Worm (Caenorhabditis elegans) whole organism, young adult: ENCODE results near the gene ZK792.5.

Experiments
- B0035.1 ChIP-seq: sonication (generic microtip); optimal IDR thresholded peaks from 2 replicates; lab custom pipeline; 2016; ENCODE audit warnings: missing genetic modification characterization, mild to moderate bottlenecking, missing compliant biosample characterization, missing genotype, missing genetic modification reagents
- C06A6.2 ChIP-seq: fragments of 200-800 bp; sonication (Bioruptor generic); conservative IDR thresholded peaks from 2 replicates; pipeline ENCODE4 v1.3.6; 2022; ENCODE audit warnings: missing genetic modification characterization, missing compliant biosample characterization
- F10E7.11 ChIP-seq: sonication (generic microtip); optimal IDR thresholded peaks from 2 replicates; lab custom pipeline; 2017; ENCODE audit warnings: mild to moderate bottlenecking, missing genetic modification characterization, moderate library complexity, missing compliant biosample characterization
- F22D6.2 ChIP-seq: sonication (generic microtip); optimal IDR thresholded peaks from 2 replicates; lab custom pipeline; 2016; ENCODE audit warnings: mild to moderate bottlenecking, missing genetic modification characterization, missing compliant biosample characterization
- F33H1.4 ChIP-seq: fragments of 200-800 bp; sonication (Bioruptor generic); IDR thresholded peaks from 2 replicates; pipeline ENCODE4 v1.3.6; 2022; ENCODE audit warnings: missing genetic modification reagents, missing genetic modification characterization, missing compliant biosample characterization
- F55B11.4 ChIP-seq: sonication (generic microtip); optimal IDR thresholded peaks from 2 replicates; lab custom pipeline; 2016; ENCODE audit warnings: missing compliant biosample characterization, missing genetic modification characterization, borderline replicate concordance; ENCODE audit not compliant: insufficient read depth
- F57A8.1 ChIP-seq: fragments of 200-800 bp; sonication (Bioruptor generic); optimal IDR thresholded peaks from 2 replicates; lab custom pipeline; 2018; ENCODE audit warnings: mild to moderate bottlenecking, missing genetic modification characterization, moderate library complexity, missing compliant biosample characterization
- K11D2.4 ChIP-seq: fragments of 200-800 bp; sonication (Bioruptor generic); IDR thresholded peaks from 2 replicates; pipeline ENCODE4 v1.3.6; 2022; ENCODE audit warnings: missing genetic modification reagents, missing genetic modification characterization, missing compliant biosample characterization
- T26A5.8 ChIP-seq: sonication (generic microtip); optimal IDR thresholded peaks from 2 replicates; lab custom pipeline; 2016; ENCODE audit warnings: missing genetic modification characterization, missing compliant biosample characterization
- Y53G8AR.9 ChIP-seq: fragments of 200-800 bp; sonication (Bioruptor generic); conservative IDR thresholded peaks from 2 replicates; pipeline ENCODE4 v1.3.6; 2022; ENCODE audit warnings: missing genetic modification reagents, missing genetic modification characterization, missing compliant biosample characterization
- Y79H2A.3 ChIP-seq: fragments of 200-800 bp; sonication (Bioruptor generic); conservative IDR thresholded peaks from 2 replicates; pipeline ENCODE4 v1.3.6; 2022; ENCODE audit warnings: missing genetic modification reagents, missing genetic modification characterization, missing compliant biosample characterization
- akir-1 ChIP-seq: fragments of 200-800 bp; sonication (Bioruptor generic); optimal IDR thresholded peaks from 2 replicates; lab custom pipeline; 2018; ENCODE audit warnings: mild to moderate bottlenecking, missing genetic modification characterization, moderate library complexity, missing compliant biosample characterization
- aptf-2 ChIP-seq: fragments of 200-800 bp; sonication (Bioruptor generic); conservative IDR thresholded peaks from 2 replicates; pipeline ENCODE4 v1.3.6; 2022; ENCODE audit warnings: missing genetic modification reagents, missing genetic modification characterization, missing compliant biosample characterization
- aptf-3 ChIP-seq: fragments of 200-800 bp; sonication (Bioruptor generic); IDR thresholded peaks from 2 replicates; pipeline ENCODE4 v1.3.6; 2022; ENCODE audit warnings: missing genetic modification characterization, missing compliant biosample characterization
- bed-2 ChIP-seq: fragments of 200-800 bp; sonication (Bioruptor generic); IDR thresholded peaks from 2 replicates; pipeline ENCODE4 v1.3.6; 2022; ENCODE audit warnings: missing genetic modification reagents, missing genetic modification characterization, missing compliant biosample characterization
- ccch-3 ChIP-seq: fragments of 200-800 bp; sonication (Bioruptor generic); optimal IDR thresholded peaks from 2 replicates; lab custom pipeline; 2018; ENCODE audit warnings: mild to moderate bottlenecking, missing genetic modification characterization, missing compliant biosample characterization
- ceh-27 ChIP-seq: fragments of 200-800 bp; sonication (Bioruptor generic); optimal IDR thresholded peaks from 2 replicates; lab custom pipeline; 2018; ENCODE audit warnings: mild to moderate bottlenecking, missing genetic modification characterization, moderate library complexity, missing compliant biosample characterization
- ceh-58 ChIP-seq: fragments of 200-800 bp; sonication (Bioruptor generic); IDR thresholded peaks from 2 replicates; pipeline ENCODE4 v1.3.6; 2022; ENCODE audit warnings: missing genetic modification characterization, missing compliant biosample characterization
- ceh-79 ChIP-seq: sonication (generic microtip); optimal IDR thresholded peaks from 2 replicates; lab custom pipeline; 2017; ENCODE audit warnings: mild to moderate bottlenecking, missing genetic modification characterization, missing compliant biosample characterization
- die-1 ChIP-seq: sonication (generic microtip); optimal IDR thresholded peaks from 2 replicates; lab custom pipeline; 2016; ENCODE audit warnings: missing genotype, mild to moderate bottlenecking, missing genetic modification characterization, missing compliant biosample characterization
- dox-1 ChIP-seq: fragments of 200-800 bp; sonication (Bioruptor generic); IDR thresholded peaks from 2 replicates; pipeline ENCODE4 v1.3.6; 2022; ENCODE audit warnings: missing genetic modification reagents, missing genetic modification characterization, missing compliant biosample characterization
- egrh-3 ChIP-seq: fragments of 200-800 bp; sonication (Bioruptor generic); IDR thresholded peaks from 2 replicates; pipeline ENCODE4 v1.3.6; 2022; ENCODE audit warnings: missing genetic modification reagents, missing genetic modification characterization, missing compliant biosample characterization
- fkh-3 ChIP-seq: sonication (generic microtip); optimal IDR thresholded peaks from 2 replicates; lab custom pipeline; 2016; ENCODE audit warnings: mild to moderate bottlenecking, missing genetic modification characterization, missing compliant biosample characterization
- gei-17 ChIP-seq: fragments of 200-800 bp; sonication (Bioruptor generic); optimal IDR thresholded peaks from 2 replicates; lab custom pipeline; 2018; ENCODE audit warnings: mild to moderate bottlenecking, missing genetic modification characterization, missing compliant biosample characterization
- him-1 ChIP-seq: sonication (generic microtip); optimal IDR thresholded peaks from 2 replicates; lab custom pipeline; 2016; ENCODE audit warnings: missing genotype, missing genetic modification reagents, missing genetic modification characterization, missing compliant biosample characterization
- hlh-26 ChIP-seq: fragments of 200-800 bp; sonication (Bioruptor generic); conservative IDR thresholded peaks from 2 replicates; pipeline ENCODE4 v1.3.6; 2022; ENCODE audit warnings: missing genetic modification reagents, missing genetic modification characterization, missing compliant biosample characterization
- hsf-1 ChIP-seq: fragments of 200-800 bp; sonication (Bioruptor generic); IDR thresholded peaks from 2 replicates; pipeline ENCODE4 v1.3.6; 2022; ENCODE audit warnings: missing genetic modification reagents, missing genetic modification characterization, missing compliant biosample characterization
- lag-1 ChIP-seq: fragments of 200-800 bp; sonication (Bioruptor generic); IDR thresholded peaks from 2 replicates; pipeline ENCODE4 v1.3.6; 2022; ENCODE audit warnings: missing genetic modification reagents, missing genetic modification characterization, missing compliant biosample characterization
- lin-26 ChIP-seq: fragments of 200-800 bp; sonication (Bioruptor generic); IDR thresholded peaks from 2 replicates; pipeline ENCODE4 v1.3.6; 2022; ENCODE audit warnings: missing genetic modification reagents, missing genetic modification characterization, missing compliant biosample characterization
- lir-1 ChIP-seq: fragments of 200-800 bp; sonication (Bioruptor generic); conservative IDR thresholded peaks from 2 replicates; pipeline ENCODE4 v1.3.6; 2022; ENCODE audit warnings: missing genetic modification reagents, missing genetic modification characterization, missing compliant biosample characterization
- lsy-27 ChIP-seq: sonication (generic microtip); optimal IDR thresholded peaks from 2 replicates; lab custom pipeline; 2017; ENCODE audit warnings: missing genetic modification characterization, mild to moderate bottlenecking, missing compliant biosample characterization, antibody characterized with exemption, missing genotype, borderline replicate concordance; ENCODE audit not compliant: insufficient read depth
- mxl-1 ChIP-seq: sonication (generic microtip); optimal IDR thresholded peaks from 2 replicates; lab custom pipeline; 2016; ENCODE audit warnings: missing genetic modification characterization, missing compliant biosample characterization
- nfya-1 ChIP-seq: sonication (generic microtip); optimal IDR thresholded peaks from 2 replicates; lab custom pipeline; 2017; ENCODE audit warnings: antibody characterized with exemption, missing compliant biosample characterization, missing genetic modification characterization, borderline replicate concordance; ENCODE audit not compliant: insufficient read depth
- nfyb-1 ChIP-seq: fragments of 200-800 bp; sonication (Bioruptor generic); IDR thresholded peaks from 2 replicates; pipeline ENCODE4 v1.3.6; 2022; ENCODE audit warnings: missing genetic modification reagents, missing genetic modification characterization, missing compliant biosample characterization
- nhr-179 ChIP-seq: sonication (generic microtip); optimal IDR thresholded peaks from 2 replicates; lab custom pipeline; 2016; ENCODE audit warnings: mild to moderate bottlenecking, missing genetic modification characterization, missing compliant biosample characterization
- nhr-80 ChIP-seq: sonication (generic microtip); optimal IDR thresholded peaks from 2 replicates; lab custom pipeline; 2016; ENCODE audit warnings: missing genetic modification characterization, missing compliant biosample characterization
- nhr-90 ChIP-seq: sonication (generic microtip); optimal IDR thresholded peaks from 2 replicates; lab custom pipeline; 2016; ENCODE audit warnings: missing genotype, mild to moderate bottlenecking, missing genetic modification characterization, missing compliant biosample characterization
- sptf-2 ChIP-seq: fragments of 200-800 bp; sonication (Bioruptor generic); optimal IDR thresholded peaks from 2 replicates; lab custom pipeline; 2018; ENCODE audit warnings: mild to moderate bottlenecking, missing genetic modification characterization, missing compliant biosample characterization
- tbx-9 ChIP-seq: sonication (generic microtip); optimal IDR thresholded peaks from 2 replicates; lab custom pipeline; 2016; ENCODE audit warnings: borderline replicate concordance, missing genetic modification characterization, inconsistent platforms, missing compliant biosample characterization
- unc-130 ChIP-seq: sonication (generic microtip); optimal IDR thresholded peaks from 2 replicates; lab custom pipeline; 2016; ENCODE audit warnings: missing genetic modification reagents, missing genetic modification characterization, missing compliant biosample characterization
- zim-3 ChIP-seq: sonication (generic microtip); optimal IDR thresholded peaks from 2 replicates; lab custom pipeline; 2017; ENCODE audit warnings: mild to moderate bottlenecking, missing genetic modification characterization, moderate library complexity, missing compliant biosample characterization
- ztf-22 ChIP-seq: fragments of 200-800 bp; sonication (Bioruptor generic); optimal IDR thresholded peaks from 2 replicates; lab custom pipeline; 2018; ENCODE audit warnings: mild to moderate bottlenecking, missing genetic modification characterization, moderate library complexity, missing compliant biosample characterization
- ztf-26 ChIP-seq: sonication (generic microtip); optimal IDR thresholded peaks from 2 replicates; lab custom pipeline; 2017; ENCODE audit warnings: missing genetic modification characterization, missing compliant biosample characterization
- ztf-3 ChIP-seq: fragments of 200-800 bp; sonication (Bioruptor generic); optimal IDR thresholded peaks from 2 replicates; lab custom pipeline; 2018; ENCODE audit warnings: mild to moderate bottlenecking, missing genetic modification characterization, missing compliant biosample characterization
- ztf-6 ChIP-seq: fragments of 200-800 bp; sonication (Bioruptor generic); IDR thresholded peaks from 2 replicates; pipeline ENCODE4 v1.3.6; 2022; ENCODE audit warnings: missing genetic modification reagents, missing genetic modification characterization, missing compliant biosample characterization

The ZK792.5 gene

ce11 chrIV:11650344-11650743 lies 37.6 kb downstream of the ZK792.5 start:
- TF ChIP-seq F33H1.4 (GFP tag; lab: Robert Waterston, UW) = no peak
- 0 out of 2 replicates have a peak, but pooled peaks have one; percentile 15 for TF ChIP-seq nfyb-1
- no peak for TF ChIP-seq him-1 (tag; lab: Kevin White, UChicago)
- no peak for TF ChIP-seq lir-1
- TF ChIP-seq, all 124 proteins: peak for 1

ce11 chrIV:11649031-11649430 lies 38.9 kb downstream of the ZK792.5 start, which contains the start of gene ZK809.8:
Gene ZK809.8, minus strand, starts transcription at chrIV:11649064.
- TF ChIP-seq F57A8.1 (GFP tag; lab: Kevin White, UChicago) = no peak
- no peak for TF ChIP-seq unc-130 (GFP tag; lab: Kevin White, UChicago)
- no peak for TF ChIP-seq ceh-58 (GFP tag; lab: Robert Waterston, UW)
- no peak for TF ChIP-seq F22D6.2 (tag; lab: Kevin White, UChicago)
- TF ChIP-seq C06A6.2 (GFP tag; lab: Robert Waterston, UW) = no peak
- no peak for TF ChIP-seq ztf-6 (GFP tag; lab: Robert Waterston, UW)
- no peak for TF ChIP-seq akir-1 (GFP tag; lab: Kevin White, UChicago)
- TF ChIP-seq egrh-3 (GFP tag; lab: Robert Waterston, UW) = no peak
- no peak for TF ChIP-seq tbx-9 (tag; lab: Kevin White, UChicago)
- TF ChIP-seq fkh-3 (tag; lab: Kevin White, UChicago) = no peak
- TF ChIP-seq B0035.1 (tag; lab: Kevin White, UChicago) = no peak
- no peak for TF ChIP-seq ztf-26 (tag; lab: Kevin White, UChicago)
- no peak for TF ChIP-seq aptf-3
- TF ChIP-seq sptf-2 (GFP tag; lab: Kevin White, UChicago) = no peak
- TF ChIP-seq hlh-26 (GFP tag; lab: Robert Waterston, UW) = no peak
- no peak for TF ChIP-seq ceh-79 (tag; lab: Kevin White, UChicago)
- TF ChIP-seq lag-1 (GFP tag; lab: Robert Waterston, UW) = no peak
- no peak for TF ChIP-seq ceh-27 (GFP tag; lab: Kevin White, UChicago)
- TF ChIP-seq hsf-1 (GFP tag; lab: Robert Waterston, UW) = no peak
- TF ChIP-seq F10E7.11 (tag; lab: Kevin White, UChicago) = no peak

ce11 chrIV:11646908-11647307 lies 41.0 kb downstream of the ZK792.5 start:
- TF ChIP-seq bed-2 (GFP tag; lab: Robert Waterston, UW) (no peak), nhr-90 (tag; lab: Kevin White, UChicago) (no peak), Y79H2A.3 (no peak), ztf-26 (tag; lab: Kevin White, UChicago) (no peak), ztf-22 (GFP tag; lab: Kevin White, UChicago) (no peak), K11D2.4 (GFP tag; lab: Robert Waterston, UW) (no peak), T26A5.8 (tag; lab: Kevin White, UChicago) (no peak), nhr-80 (tag; lab: Kevin White, UChicago) (no peak), F55B11.4 (tag; lab: Kevin White, UChicago) (no peak), tbx-9 (tag; lab: Kevin White, UChicago) (no peak), mxl-1 (tag; lab: Kevin White, UChicago) (no peak), zim-3 (tag; lab: Kevin White, UChicago) (no peak)

ce11 chrIV:11645354-11645753 lies 42.6 kb downstream of the ZK792.5 start:
- TF ChIP-seq gei-17 (GFP tag; lab: Kevin White, UChicago) = no peak
- no peak for TF ChIP-seq nfya-1 (tag; lab: Kevin White, UChicago)
- TF ChIP-seq ztf-3 (GFP tag; lab: Kevin White, UChicago) = no peak
- TF ChIP-seq dox-1 (GFP tag; lab: Robert Waterston, UW) = no peak
- TF ChIP-seq lin-26 (GFP tag; lab: Robert Waterston, UW) = no peak
- TF ChIP-seq die-1 (tag; lab: Kevin White, UChicago) = no peak
- TF ChIP-seq Y53G8AR.9 (GFP tag; lab: Robert Waterston, UW) = no peak
- no peak for TF ChIP-seq ccch-3 (GFP tag; lab: Kevin White, UChicago)
- no peak for TF ChIP-seq lsy-27 (tag; lab: Kevin White, UChicago)
- no peak for TF ChIP-seq Y79H2A.3
- no peak for TF ChIP-seq aptf-2 (GFP tag; lab: Robert Waterston, UW)
- no peak for TF ChIP-seq nhr-179 (tag; lab: Kevin White, UChicago)
- no peak for TF ChIP-seq bed-2 (GFP tag; lab: Robert Waterston, UW)
- TF ChIP-seq sptf-2 (GFP tag; lab: Kevin White, UChicago) = no peak
